Fruit fly (Drosophila melanogaster) whole organism, embryonic: Measurements from ENCODE around the gene CG31213.

ENCODE experiments used
- CG1024 ChIP-seq: fragments of 200-800 bp; sonication (Bioruptor generic); IDR thresholded peaks from 2 replicates; pipeline ENCODE4 v1.3.6; 2022; ENCODE audit warnings: missing biosample characterization, missing genetic modification characterization
- CG10654 ChIP-seq: fragments of 200-800 bp; sonication (Bioruptor generic); optimal IDR thresholded peaks from 2 replicates; lab custom pipeline; 2016; ENCODE audit warnings: missing biosample characterization, missing genetic modification characterization
- CG12769 ChIP-seq: fragments of 200-800 bp; sonication (Bioruptor generic); optimal IDR thresholded peaks from 2 replicates; lab custom pipeline; 2019; ENCODE audit warnings: missing biosample characterization, mild to moderate bottlenecking, missing genetic modification characterization, moderate library complexity
- CG13424 ChIP-seq: fragments of 200-800 bp; sonication (Bioruptor generic); optimal IDR thresholded peaks from 2 replicates; lab custom pipeline; 2019; ENCODE audit warnings: missing biosample characterization, mild to moderate bottlenecking, missing genetic modification characterization, moderate library complexity
- CG14050 ChIP-seq: fragments of 200-800 bp; sonication (Bioruptor generic); IDR thresholded peaks from 3 replicates; pipeline ENCODE4 v1.3.6; 2022; ENCODE audit warnings: missing biosample characterization, missing genetic modification characterization
- CG17359 ChIP-seq: fragments of 200-800 bp; sonication (Bioruptor generic); optimal IDR thresholded peaks from 3 replicates; lab custom pipeline; 2018; ENCODE audit warnings: missing biosample characterization, mild to moderate bottlenecking, missing genetic modification characterization, moderate library complexity
- CG17361 ChIP-seq: fragments of 200-800 bp; sonication (Bioruptor generic); IDR thresholded peaks from 3 replicates; pipeline ENCODE4 v1.3.6; 2022; ENCODE audit warnings: missing biosample characterization, missing genetic modification characterization
- CG2712 ChIP-seq: fragments of 200-800 bp; optimal IDR thresholded peaks from 3 replicates; lab custom pipeline; 2019; ENCODE audit warnings: missing biosample characterization, mild to moderate bottlenecking, missing genetic modification characterization, moderate library complexity
- CG3065 ChIP-seq: fragments of 200-800 bp; sonication (Bioruptor generic); optimal IDR thresholded peaks from 2 replicates; lab custom pipeline; 2016; ENCODE audit warnings: missing biosample characterization, missing genetic modification characterization
- CG34376 ChIP-seq: fragments of 200-800 bp; sonication (Bioruptor generic); optimal IDR thresholded peaks from 2 replicates; lab custom pipeline; 2018; ENCODE audit warnings: missing biosample characterization, mild to moderate bottlenecking, missing genetic modification characterization
- CG3726 ChIP-seq: fragments of 200-800 bp; sonication (Bioruptor generic); IDR thresholded peaks from 3 replicates; pipeline ENCODE4, ENCODE4 v1.3.6; 2022; ENCODE audit warnings: missing biosample characterization, missing genetic modification characterization
- CG3847 ChIP-seq: fragments of 200-800 bp; sonication (Bioruptor generic); IDR thresholded peaks from 2 replicates; pipeline ENCODE4 v1.3.6; 2022; ENCODE audit warnings: missing biosample characterization, missing genetic modification characterization
- CG6175 ChIP-seq: fragments of 200-800 bp; sonication (Bioruptor generic); IDR thresholded peaks from 3 replicates; pipeline ENCODE4 v1.3.6; 2022; ENCODE audit warnings: missing biosample characterization, missing genetic modification characterization
- CG7839 ChIP-seq: fragments of 200-800 bp; sonication (Bioruptor generic); optimal IDR thresholded peaks from 3 replicates; lab custom pipeline; 2018; ENCODE audit warnings: missing biosample characterization, mild to moderate bottlenecking, missing genetic modification characterization, moderate library complexity
- CG7987 ChIP-seq: fragments of 200-800 bp; sonication (Bioruptor generic); optimal IDR thresholded peaks from 2 replicates; lab custom pipeline; 2018; ENCODE audit warnings: missing biosample characterization, mild to moderate bottlenecking, missing genetic modification characterization, moderate library complexity
- CoRest ChIP-seq: fragments of 200-800 bp; sonication (Bioruptor generic); optimal IDR thresholded peaks from 3 replicates; lab custom pipeline; 2018; ENCODE audit warnings: missing biosample characterization, mild to moderate bottlenecking, missing genetic modification characterization, moderate library complexity
- Ets65A ChIP-seq: fragments of 200-800 bp; sonication (Bioruptor generic); peaks from one replicate; lab custom pipeline; 2016; ENCODE audit warnings: missing biosample characterization, missing genetic modification characterization
- Fer3 ChIP-seq: fragments of 200-800 bp; sonication (Bioruptor generic); optimal IDR thresholded peaks from 2 replicates; lab custom pipeline; 2018; ENCODE audit warnings: missing biosample characterization, mild to moderate bottlenecking, missing genetic modification characterization, moderate library complexity
- GATAe ChIP-seq: fragments of 200-800 bp; sonication (Bioruptor generic); conservative IDR thresholded peaks from 2 replicates; pipeline ENCODE4 v1.3.6; 2022; ENCODE audit warnings: missing biosample characterization, missing genetic modification characterization
- Hr78 ChIP-seq, 2 experiments: fragments of 200-800 bp in 1 of 2; fragments of >200 bp in 1 of 2; sonication (Bioruptor generic) in 1 of 2; optimal IDR thresholded peaks; 2 replicates each; lab custom pipeline; 2017 to 2019; ENCODE audit warnings: missing biosample characterization in 2 of 2, missing genetic modification characterization in 2 of 2, mild to moderate bottlenecking in 1 of 2, moderate library complexity in 1 of 2
- Med ChIP-seq: fragments of 200-800 bp; sonication (Bioruptor generic); peaks from one replicate; lab custom pipeline; 2016; ENCODE audit warnings: missing biosample characterization, missing genetic modification characterization, mild to moderate bottlenecking, inconsistent platforms, moderate library complexity
- Opbp ChIP-seq: fragments of 200-800 bp; sonication (Bioruptor generic); IDR thresholded peaks from 3 replicates; pipeline ENCODE4 v1.3.6; 2022; ENCODE audit warnings: missing biosample characterization, missing genetic modification characterization; ENCODE audit not compliant: partially characterized antibody
- Ptx1 ChIP-seq: fragments of 200-800 bp; sonication (Bioruptor generic); IDR thresholded peaks from 2 replicates; pipeline ENCODE4 v1.3.6; 2022; ENCODE audit warnings: missing biosample characterization, missing genetic modification characterization
- Vsx1 ChIP-seq: fragments of 200-800 bp; sonication (Bioruptor generic); optimal IDR thresholded peaks from 2 replicates; lab custom pipeline; 2017; ENCODE audit warnings: missing biosample characterization, mild to moderate bottlenecking, missing genetic modification characterization, missing genetic modification reagents
- chinmo ChIP-seq: fragments of 200-800 bp; sonication (Bioruptor generic); IDR thresholded peaks from 4 replicates; pipeline ENCODE4 v1.3.6; 2022; ENCODE audit warnings: missing biosample characterization, missing genetic modification characterization; ENCODE audit not compliant: partially characterized antibody
- cwo ChIP-seq: fragments of 200-800 bp; sonication (Bioruptor generic); optimal IDR thresholded peaks from 3 replicates; lab custom pipeline; 2017; ENCODE audit warnings: missing biosample characterization, missing genetic modification characterization, mild to moderate bottlenecking, moderate library complexity, missing genetic modification reagents
- dimm ChIP-seq: fragments of 200-800 bp; sonication (Bioruptor generic); IDR thresholded peaks from 2 replicates; pipeline ENCODE4 v1.3.6; 2022; ENCODE audit warnings: missing biosample characterization, missing genetic modification characterization
- exex ChIP-seq: fragments of 200-800 bp; sonication (Bioruptor generic); optimal IDR thresholded peaks from 4 replicates; lab custom pipeline; 2018; ENCODE audit warnings: missing biosample characterization, mild to moderate bottlenecking, missing genetic modification characterization, moderate library complexity
- grn ChIP-seq: fragments of 200-800 bp; sonication (Bioruptor generic); optimal IDR thresholded peaks from 3 replicates; lab custom pipeline; 2017; ENCODE audit warnings: missing biosample characterization, missing genetic modification characterization
- ken ChIP-seq: fragments of 200-800 bp; sonication (Bioruptor generic); IDR thresholded peaks from 3 replicates; pipeline ENCODE4 v1.3.6; 2022; ENCODE audit warnings: missing biosample characterization, missing genetic modification characterization
- lab ChIP-seq: fragments of 200-800 bp; sonication (Bioruptor generic); optimal IDR thresholded peaks from 3 replicates; lab custom pipeline; 2017; ENCODE audit warnings: missing biosample characterization, missing genetic modification characterization, mild to moderate bottlenecking, moderate library complexity, missing genetic modification reagents
- mirr ChIP-seq: fragments of 200-800 bp; sonication (Bioruptor generic); optimal IDR thresholded peaks from 3 replicates; lab custom pipeline; 2018; ENCODE audit warnings: missing biosample characterization, mild to moderate bottlenecking, missing genetic modification characterization
- sd ChIP-seq: fragments of 200-800 bp; sonication (Bioruptor generic); optimal IDR thresholded peaks from 3 replicates; lab custom pipeline; 2018; ENCODE audit warnings: missing biosample characterization, mild to moderate bottlenecking, missing genetic modification characterization, moderate library complexity
- sens ChIP-seq: fragments of 200-800 bp; sonication (Bioruptor generic); peaks from one replicate; lab custom pipeline; 2016; ENCODE audit warnings: missing biosample characterization, missing genetic modification characterization
- sens-2 ChIP-seq: fragments of 200-800 bp; sonication (Bioruptor generic); IDR thresholded peaks from 2 replicates; pipeline ENCODE4 v1.3.6; 2022; ENCODE audit warnings: missing biosample characterization, missing genetic modification characterization
- shn ChIP-seq: fragments of 200-800 bp; sonication (Bioruptor generic); optimal IDR thresholded peaks from 3 replicates; lab custom pipeline; 2016; ENCODE audit warnings: missing biosample characterization, missing genetic modification characterization
- sr ChIP-seq: fragments of 200-800 bp; sonication (Bioruptor generic); IDR thresholded peaks from 3 replicates; pipeline ENCODE4 v1.3.6; 2022; ENCODE audit warnings: missing biosample characterization, missing genetic modification characterization
- sug ChIP-seq: fragments of 200-800 bp; optimal IDR thresholded peaks from 2 replicates; lab custom pipeline; 2019; ENCODE audit warnings: missing biosample characterization, mild to moderate bottlenecking, missing genetic modification characterization, moderate library complexity
- unc-4 ChIP-seq: fragments of 200-800 bp; sonication (Bioruptor generic); IDR thresholded peaks from 2 replicates; pipeline ENCODE4 v1.3.6; 2022; ENCODE audit warnings: missing biosample characterization, missing genetic modification characterization; ENCODE audit not compliant: partially characterized antibody
- vnd ChIP-seq: fragments of 200-800 bp; sonication (Bioruptor generic); IDR thresholded peaks from 3 replicates; pipeline ENCODE4 v1.3.6; 2022; ENCODE audit warnings: missing biosample characterization, missing genetic modification characterization; ENCODE audit not compliant: partially characterized antibody

The CG31213 gene

dm6 chr3R:20001595-20001997 is 28.9 kb downstream of the CG31213 start (continued):
- TF ChIP-seq CG3726 (GFP tag; lab: Robert Waterston, UW) = no peak
- TF ChIP-seq sens = peak; percentile 66
- peak; percentile 42 for TF ChIP-seq CG2712
- TF ChIP-seq CG7839 (tag; lab: Kevin White, UChicago) = peak; percentile 38
- TF ChIP-seq CG17361 (GFP tag; lab: Robert Waterston, UW) = peak; percentile 57; the same call in 2 of the 3 replicates
- TF ChIP-seq CG13424 (tag; lab: Kevin White, UChicago) = peak; percentile 12
- no peak for TF ChIP-seq dimm (GFP tag; lab: Robert Waterston, UW)
- no peak for TF ChIP-seq Fer3
- no peak for TF ChIP-seq CG17359 (tag; lab: Kevin White, UChicago)
- TF ChIP-seq CG7987 (GFP tag; lab: Kevin White, UChicago) = no peak
- peak; percentile 50 for TF ChIP-seq CoRest (tag; lab: Kevin White, UChicago)

- TF ChIP-seq CG12769 (tag; lab: Kevin White, UChicago) (peak; percentile 62), cwo (GFP tag; lab: Kevin White, UChicago) (peak; percentile 36), sd (tag; lab: Kevin White, UChicago) (peak; percentile 69), ken (GFP tag; lab: Robert Waterston, UW) (no peak), Med (GFP tag; lab: Kevin White, UChicago) (peak; percentile 79), CG3065 (GFP tag; lab: Kevin White, UChicago) (peak; percentile 15), Ets65A (GFP tag; lab: Kevin White, UChicago) (peak; percentile 62), CG14050 (GFP tag; lab: Robert Waterston, UW) (no peak), Opbp (GFP tag; lab: Robert Waterston, UW) (no peak), sr (GFP tag; lab: Robert Waterston, UW) (peak; percentile 31; the same call in 1 of the 3 replicates)
Observed at dm6 chr3R:20004697-20005096, 32.0 kb downstream of the CG31213 start.

- peak; percentile 74 for TF ChIP-seq grn (GFP tag; lab: Kevin White, UChicago)
- TF ChIP-seq sug (tag; lab: Kevin White, UChicago) = peak; percentile 82
- TF ChIP-seq Hr78 (GFP tag; optimal IDR thresholded peaks at IDR 0.05; lab: Kevin White, UChicago) = peak in 1 of 2 experiments; percentile 65
- TF ChIP-seq GATAe = peak; percentile 68
- TF ChIP-seq CG12769 (tag; lab: Kevin White, UChicago) = peak; percentile 23
- peak; percentile 98 for TF ChIP-seq exex (tag; lab: Kevin White, UChicago)
- TF ChIP-seq Ptx1 (GFP tag; lab: Robert Waterston, UW) = no peak
- TF ChIP-seq CG6175 (GFP tag; lab: Robert Waterston, UW) = no peak
- TF ChIP-seq unc-4 (GFP tag; lab: Robert Waterston, UW) = no peak
- TF ChIP-seq CG10654 (GFP tag; lab: Kevin White, UChicago) = no peak
- TF ChIP-seq sens-2 = peak; percentile 32; the same call in 1 of the 2 replicates
- TF ChIP-seq CG34376 = peak; percentile 35
- TF ChIP-seq chinmo (GFP tag; lab: Robert Waterston, UW) = 0 out of 4 replicates have a peak, but pooled peaks have one; percentile 31
- TF ChIP-seq shn (GFP tag; lab: Kevin White, UChicago) = no peak
- peak; percentile 2 for TF ChIP-seq sens
- no peak for TF ChIP-seq CG1024 (GFP tag; lab: Robert Waterston, UW)
- peak; percentile 67 for TF ChIP-seq Vsx1
- TF ChIP-seq lab (GFP tag; lab: Kevin White, UChicago) = peak; percentile 36
- peak; percentile 91 for TF ChIP-seq mirr (GFP tag; lab: Kevin White, UChicago)
- TF ChIP-seq CG3847 = no peak
- peak; percentile 41; the same call in 1 of the 3 replicates for TF ChIP-seq vnd
Observed at dm6 chr3R:20006617-20007016, 33.9 kb downstream of the CG31213 start.
